Fruit fly (Drosophila melanogaster) whole organism, embryonic: ENCODE measurements around the gene AstA-R1.

Source experiments
- ATbp ChIP-seq: fragments of 200-800 bp; sonication (Bioruptor generic); optimal IDR thresholded peaks from 2 replicates; lab custom pipeline; 2017; ENCODE audit warnings: missing biosample characterization, mild to moderate bottlenecking, missing genetic modification characterization, missing genetic modification reagents
- Bgb ChIP-seq: fragments of 200-800 bp; sonication (Bioruptor generic); IDR thresholded peaks from 2 replicates; pipeline ENCODE4 v1.3.6; 2022; ENCODE audit warnings: missing biosample characterization, missing genetic modification characterization; ENCODE audit not compliant: partially characterized antibody
- CG1024 ChIP-seq: fragments of 200-800 bp; sonication (Bioruptor generic); IDR thresholded peaks from 2 replicates; pipeline ENCODE4 v1.3.6; 2022; ENCODE audit warnings: missing biosample characterization, missing genetic modification characterization
- CG10959 ChIP-seq: fragments of 200-800 bp; sonication (Bioruptor generic); IDR thresholded peaks from 2 replicates; pipeline ENCODE4 v1.3.6; 2022; ENCODE audit warnings: missing biosample characterization, missing genetic modification characterization
- CG11085 ChIP-seq: fragments of 200-800 bp; sonication (Bioruptor generic); IDR thresholded peaks from 2 replicates; pipeline ENCODE4 v1.3.6; 2022; ENCODE audit warnings: missing biosample characterization, missing genetic modification characterization
- CG12236 ChIP-seq: fragments of 200-800 bp; sonication (Bioruptor generic); optimal IDR thresholded peaks from 2 replicates; lab custom pipeline; 2016; ENCODE audit warnings: missing biosample characterization, missing genetic modification characterization
- CG13894 ChIP-seq: fragments of 200-800 bp; sonication (Bioruptor generic); optimal IDR thresholded peaks from 3 replicates; lab custom pipeline; 2018; ENCODE audit warnings: missing biosample characterization, mild to moderate bottlenecking, missing genetic modification characterization, moderate library complexity
- CG1602 ChIP-seq: fragments of 200-800 bp; sonication (Bioruptor generic); optimal IDR thresholded peaks from 3 replicates; lab custom pipeline; 2016; ENCODE audit warnings: missing biosample characterization, missing genetic modification characterization
- CG17612 ChIP-seq: fragments of 200-800 bp; sonication (Bioruptor generic); IDR thresholded peaks from 2 replicates; pipeline ENCODE4 v1.3.6; 2022; ENCODE audit warnings: missing biosample characterization, missing genetic modification characterization
- CG18619 ChIP-seq: fragments of 200-800 bp; sonication (Bioruptor generic); optimal IDR thresholded peaks from 3 replicates; lab custom pipeline; 2017; ENCODE audit warnings: missing biosample characterization, mild to moderate bottlenecking, missing genetic modification characterization
- CG18764 ChIP-seq: fragments of 200-800 bp; sonication (Bioruptor generic); optimal IDR thresholded peaks from 3 replicates; lab custom pipeline; 2016; ENCODE audit warnings: missing biosample characterization, missing genetic modification characterization
- CG30403 ChIP-seq: fragments of 200-800 bp; sonication (Bioruptor generic); optimal IDR thresholded peaks from 3 replicates; lab custom pipeline; 2016; ENCODE audit warnings: missing biosample characterization, missing genetic modification characterization
- CG3065 ChIP-seq: fragments of 200-800 bp; sonication (Bioruptor generic); optimal IDR thresholded peaks from 2 replicates; lab custom pipeline; 2016; ENCODE audit warnings: missing biosample characterization, missing genetic modification characterization
- CG7271 ChIP-seq: fragments of 200-800 bp; sonication (Bioruptor generic); optimal IDR thresholded peaks from 2 replicates; lab custom pipeline; 2018; ENCODE audit warnings: missing biosample characterization, mild to moderate bottlenecking, missing genetic modification characterization, moderate library complexity
- CG7556 ChIP-seq: fragments of 200-800 bp; sonication (Bioruptor generic); optimal IDR thresholded peaks from 2 replicates; lab custom pipeline; 2017; ENCODE audit warnings: missing biosample characterization, mild to moderate bottlenecking, missing genetic modification characterization
- CG7987 ChIP-seq: fragments of 200-800 bp; sonication (Bioruptor generic); optimal IDR thresholded peaks from 2 replicates; lab custom pipeline; 2018; ENCODE audit warnings: missing biosample characterization, mild to moderate bottlenecking, missing genetic modification characterization, moderate library complexity
- CG8290 ChIP-seq, 3 experiments: fragments of 200-800 bp; sonication (Bioruptor generic); optimal IDR thresholded peaks; 2 replicates each; lab custom pipeline; 2016 to 2019; ENCODE audit warnings: missing biosample characterization in 3 of 3, missing genetic modification characterization in 3 of 3, mild to moderate bottlenecking in 2 of 3, moderate library complexity in 1 of 3
- CG9609 ChIP-seq: fragments of 200-800 bp; sonication (Bioruptor generic); optimal IDR thresholded peaks from 3 replicates; lab custom pipeline; 2016; ENCODE audit warnings: missing biosample characterization, missing genetic modification characterization
- CoRest ChIP-seq: fragments of 200-800 bp; sonication (Bioruptor generic); optimal IDR thresholded peaks from 3 replicates; lab custom pipeline; 2018; ENCODE audit warnings: missing biosample characterization, mild to moderate bottlenecking, missing genetic modification characterization, moderate library complexity
- Fer3 ChIP-seq: fragments of 200-800 bp; sonication (Bioruptor generic); optimal IDR thresholded peaks from 2 replicates; lab custom pipeline; 2018; ENCODE audit warnings: missing biosample characterization, mild to moderate bottlenecking, missing genetic modification characterization, moderate library complexity
- Hsf ChIP-seq: fragments of 200-800 bp; sonication (Bioruptor generic); optimal IDR thresholded peaks from 3 replicates; lab custom pipeline; 2016; ENCODE audit warnings: missing biosample characterization, missing genetic modification characterization
- Lhr ChIP-seq: fragments of 200-800 bp; sonication (Bioruptor generic); optimal IDR thresholded peaks from 3 replicates; lab custom pipeline; 2017; ENCODE audit warnings: mild to moderate bottlenecking, missing biosample characterization, missing genetic modification reagents, missing genetic modification characterization
- NfI ChIP-seq: fragments of 200-800 bp; sonication (Bioruptor generic); optimal IDR thresholded peaks from 3 replicates; lab custom pipeline; 2018; ENCODE audit warnings: missing biosample characterization, mild to moderate bottlenecking, missing genetic modification characterization, moderate library complexity
- Six4 ChIP-seq: fragments of 200-800 bp; sonication (Bioruptor generic); optimal IDR thresholded peaks from 2 replicates; lab custom pipeline; 2016; ENCODE audit warnings: missing biosample characterization, missing genetic modification characterization
- Stat92E ChIP-seq, 3 experiments: fragments of >200 bp in 2 of 3; fragments of 200-800 bp in 1 of 3; sonication (Bioruptor generic) in 1 of 3; optimal IDR thresholded peaks; 2 replicates each; lab custom pipeline; 2017 to 2019; ENCODE audit warnings: missing biosample characterization in 3 of 3, missing genetic modification characterization in 3 of 3, mild to moderate bottlenecking in 1 of 3, moderate library complexity in 1 of 3
- TFAM ChIP-seq: fragments of 200-800 bp; sonication (Bioruptor generic); optimal IDR thresholded peaks from 2 replicates; lab custom pipeline; 2017; ENCODE audit warnings: missing biosample characterization, missing genetic modification characterization, inconsistent platforms
- ab ChIP-seq: fragments of 200-800 bp; sonication (Bioruptor generic); optimal IDR thresholded peaks from 2 replicates; lab custom pipeline; 2016; ENCODE audit warnings: missing biosample characterization, missing genetic modification characterization
- cg ChIP-seq: fragments of 200-800 bp; sonication (Bioruptor generic); optimal IDR thresholded peaks from 3 replicates; lab custom pipeline; 2019; ENCODE audit warnings: missing biosample characterization, mild to moderate bottlenecking, missing genetic modification characterization, moderate library complexity
- corto ChIP-seq: fragments of 200-800 bp; sonication (Bioruptor generic); optimal IDR thresholded peaks from 2 replicates; lab custom pipeline; 2016; ENCODE audit warnings: missing biosample characterization, mild to moderate bottlenecking, missing genetic modification characterization, moderate library complexity
- crc ChIP-seq: fragments of 200-800 bp; sonication (Bioruptor generic); optimal IDR thresholded peaks from 2 replicates; lab custom pipeline; 2016; ENCODE audit warnings: missing biosample characterization, missing genetic modification characterization
- croc ChIP-seq: fragments of 200-800 bp; sonication (Bioruptor generic); conservative IDR thresholded peaks from 3 replicates; pipeline ENCODE4 v1.3.6; 2022; ENCODE audit warnings: missing biosample characterization, missing genetic modification characterization
- cwo ChIP-seq: fragments of 200-800 bp; sonication (Bioruptor generic); optimal IDR thresholded peaks from 3 replicates; lab custom pipeline; 2017; ENCODE audit warnings: missing biosample characterization, missing genetic modification characterization, mild to moderate bottlenecking, moderate library complexity, missing genetic modification reagents
- en ChIP-seq: fragments of 200-800 bp; sonication (Bioruptor generic); optimal IDR thresholded peaks from 2 replicates; lab custom pipeline; 2016; ENCODE audit warnings: missing biosample characterization, missing genetic modification characterization
- esg ChIP-seq: fragments of 200-800 bp; sonication (Bioruptor generic); conservative IDR thresholded peaks from 2 replicates; pipeline ENCODE4 v1.3.6; 2022; ENCODE audit warnings: missing biosample characterization, missing genetic modification characterization
- ewg ChIP-seq: fragments of 200-800 bp; sonication (Bioruptor generic); optimal IDR thresholded peaks from 3 replicates; lab custom pipeline; 2017; ENCODE audit warnings: mild to moderate bottlenecking, missing biosample characterization, missing genetic modification reagents, missing genetic modification characterization
- exex ChIP-seq: fragments of 200-800 bp; sonication (Bioruptor generic); optimal IDR thresholded peaks from 4 replicates; lab custom pipeline; 2018; ENCODE audit warnings: missing biosample characterization, mild to moderate bottlenecking, missing genetic modification characterization, moderate library complexity
- ftz-f1 ChIP-seq: fragments of 200-800 bp; sonication (Bioruptor generic); optimal IDR thresholded peaks from 2 replicates; lab custom pipeline; 2016; ENCODE audit warnings: missing biosample characterization, missing genetic modification characterization
- grau ChIP-seq: fragments of 200-800 bp; optimal IDR thresholded peaks from 3 replicates; lab custom pipeline; 2019; ENCODE audit warnings: missing biosample characterization, mild to moderate bottlenecking, missing genetic modification characterization, moderate library complexity
- kah ChIP-seq: fragments of 200-800 bp; sonication (Bioruptor generic); optimal IDR thresholded peaks from 2 replicates; lab custom pipeline; 2018; ENCODE audit warnings: missing biosample characterization, mild to moderate bottlenecking, missing genetic modification characterization
- nerfin-1 ChIP-seq: fragments of 200-800 bp; sonication (Bioruptor generic); optimal IDR thresholded peaks from 3 replicates; lab custom pipeline; 2019; ENCODE audit warnings: missing biosample characterization, mild to moderate bottlenecking, missing genetic modification characterization, moderate library complexity
- oc ChIP-seq: fragments of 200-800 bp; sonication (Bioruptor generic); optimal IDR thresholded peaks from 2 replicates; lab custom pipeline; 2018; ENCODE audit warnings: missing biosample characterization, mild to moderate bottlenecking, missing genetic modification characterization, moderate library complexity
- pb ChIP-seq: fragments of 200-800 bp; sonication (Bioruptor generic); optimal IDR thresholded peaks from 3 replicates; lab custom pipeline; 2016; ENCODE audit warnings: missing biosample characterization, missing genetic modification characterization
- sens-2 ChIP-seq: fragments of 200-800 bp; sonication (Bioruptor generic); IDR thresholded peaks from 2 replicates; pipeline ENCODE4 v1.3.6; 2022; ENCODE audit warnings: missing biosample characterization, missing genetic modification characterization
- shn ChIP-seq: fragments of 200-800 bp; sonication (Bioruptor generic); optimal IDR thresholded peaks from 3 replicates; lab custom pipeline; 2016; ENCODE audit warnings: missing biosample characterization, missing genetic modification characterization
- unc-4 ChIP-seq: fragments of 200-800 bp; sonication (Bioruptor generic); IDR thresholded peaks from 2 replicates; pipeline ENCODE4 v1.3.6; 2022; ENCODE audit warnings: missing biosample characterization, missing genetic modification characterization; ENCODE audit not compliant: partially characterized antibody
- unpg ChIP-seq: fragments of 200-800 bp; sonication (Bioruptor generic); optimal IDR thresholded peaks from 3 replicates; lab custom pipeline; 2018; ENCODE audit warnings: missing biosample characterization, mild to moderate bottlenecking, missing genetic modification characterization, moderate library complexity
- zf30C ChIP-seq: fragments of 200-800 bp; sonication (Bioruptor generic); optimal IDR thresholded peaks from 3 replicates; lab custom pipeline; 2018; ENCODE audit warnings: missing biosample characterization, mild to moderate bottlenecking, missing genetic modification characterization

Gene AstA-R1

DNA sequence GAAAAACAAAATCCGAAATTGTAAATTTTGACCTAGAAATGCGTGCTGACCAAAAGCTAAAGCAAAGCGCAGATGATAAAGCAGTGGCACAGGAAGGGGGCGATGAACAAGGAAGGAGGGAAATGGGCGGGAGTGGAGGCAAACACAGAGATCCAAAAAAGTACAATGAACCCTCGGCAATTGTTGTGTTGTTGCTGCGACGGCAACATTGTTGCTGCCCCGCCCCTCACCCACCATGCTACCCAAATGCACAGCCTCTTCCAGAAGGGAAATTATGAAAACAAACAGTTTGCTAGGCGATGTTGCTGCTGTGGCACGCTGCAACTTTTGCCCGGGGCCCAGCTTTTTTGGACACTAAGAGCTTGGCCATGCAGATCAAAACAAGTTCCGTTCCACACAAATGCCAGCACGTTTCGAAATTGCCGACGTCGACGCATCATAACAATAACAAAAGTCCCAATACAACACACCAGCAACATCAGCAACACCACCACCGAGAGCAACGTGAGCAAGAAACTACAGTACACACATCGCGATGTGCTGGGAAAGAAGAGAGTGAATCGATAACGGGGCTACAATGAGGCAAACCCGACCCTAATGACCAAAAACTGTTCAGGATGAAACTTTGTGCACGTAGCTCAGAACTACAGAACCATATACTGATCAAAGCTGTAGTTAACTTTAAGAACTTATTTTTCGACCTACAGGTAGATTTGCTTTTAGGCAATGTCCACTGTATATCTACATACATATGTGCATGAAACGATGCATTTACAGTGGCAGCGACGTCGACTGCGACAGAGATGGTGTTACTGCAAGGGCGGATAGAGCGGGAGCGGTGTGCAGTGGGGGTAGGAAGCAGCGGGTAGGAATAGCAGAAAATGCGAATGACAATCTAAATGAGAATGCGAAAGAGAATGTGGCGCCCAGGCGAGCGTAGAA is 112.4 kb downstream of the AstA-R1 start (continued):
- peak; percentile 36 for TF ChIP-seq cwo
- TF ChIP-seq esg (GFP tag; lab: Robert Waterston, UW): peak; percentile 70
- TF ChIP-seq CG30403: peak; percentile 56
- TF ChIP-seq CG9609: peak; percentile 68
- no peak for TF ChIP-seq CG11085
- peak; percentile 79 for TF ChIP-seq corto (GFP tag; lab: Kevin White, UChicago)
- TF ChIP-seq Lhr (GFP tag; lab: Kevin White, UChicago): peak; percentile 24
- peak; percentile 64 for TF ChIP-seq shn (GFP tag; lab: Kevin White, UChicago)
- peak; percentile 27 for TF ChIP-seq en (GFP tag; lab: Kevin White, UChicago)
- no peak for TF ChIP-seq unc-4 (GFP tag; lab: Robert Waterston, UW)
- 0 out of 2 replicates have a peak, but pooled peaks have one; percentile 7 for TF ChIP-seq CG10959 (GFP tag; lab: Robert Waterston, UW)
- peak; percentile 50 for TF ChIP-seq CG12236
- TF ChIP-seq CG7556 (GFP tag; lab: Kevin White, UChicago): peak; percentile 51
- TF ChIP-seq Stat92E (GFP tag; optimal IDR thresholded peaks at IDR 0.05; lab: Kevin White, UChicago): peak in 1 of 3 experiments; percentile 74
- TF ChIP-seq ab (GFP tag; lab: Kevin White, UChicago): peak; percentile 50
- peak; percentile 78 for TF ChIP-seq unpg
- TF ChIP-seq CG18764 (GFP tag; lab: Kevin White, UChicago): peak; percentile 14
- TF ChIP-seq Bgb (GFP tag; lab: Robert Waterston, UW): no peak
- TF ChIP-seq TFAM (GFP tag; lab: Kevin White, UChicago): no peak
- peak; percentile 73 for TF ChIP-seq nerfin-1 (tag; lab: Kevin White, UChicago)
- peak; percentile 40 for TF ChIP-seq CG1602 (GFP tag; lab: Kevin White, UChicago)
- peak; percentile 15 for TF ChIP-seq CG3065 (GFP tag; lab: Kevin White, UChicago)
- TF ChIP-seq NfI (GFP tag; lab: Kevin White, UChicago): peak; percentile 16
- peak; percentile 70 for TF ChIP-seq croc (GFP tag; lab: Robert Waterston, UW)
- peak; percentile 72 for TF ChIP-seq CoRest
- peak; percentile 55 for TF ChIP-seq pb (GFP tag; lab: Kevin White, UChicago)
- TF ChIP-seq oc (tag; lab: Kevin White, UChicago): peak; percentile 32
- peak; percentile 40 for TF ChIP-seq Six4 (GFP tag; lab: Kevin White, UChicago)
- TF ChIP-seq kah (GFP tag; lab: Kevin White, UChicago): peak; percentile 23
- TF ChIP-seq Fer3 (tag; lab: Kevin White, UChicago): peak; percentile 43
- no peak for TF ChIP-seq CG13894
- TF ChIP-seq cg (GFP tag; lab: Kevin White, UChicago): peak; percentile 63
- TF ChIP-seq grau (tag; lab: Kevin White, UChicago): peak; percentile 99
- no peak for TF ChIP-seq CG17612 (GFP tag; lab: Robert Waterston, UW)
- peak; percentile 27 for TF ChIP-seq CG7987 (GFP tag; lab: Kevin White, UChicago)
- TF ChIP-seq Hsf: peak; percentile 55
- peak; percentile 37 for TF ChIP-seq CG8290 (GFP tag; optimal IDR thresholded peaks at IDR 0.05; lab: Kevin White, UChicago)
- peak in 1 of 2 experiments; percentile 68 for TF ChIP-seq CG8290 (tag; optimal IDR thresholded peaks at IDR 0.05; lab: Kevin White, UChicago)
- TF ChIP-seq crc (GFP tag; lab: Kevin White, UChicago): peak; percentile 14
- no peak for TF ChIP-seq CG7271 (tag; lab: Kevin White, UChicago)
- peak; percentile 47; the same call in 1 of the 2 replicates for TF ChIP-seq CG1024 (GFP tag; lab: Robert Waterston, UW)
- TF ChIP-seq CG18619 (GFP tag; lab: Kevin White, UChicago): peak; percentile 61
- TF ChIP-seq ftz-f1 (GFP tag; lab: Kevin White, UChicago): no peak
- TF ChIP-seq zf30C (GFP tag; lab: Kevin White, UChicago): no peak
- peak; percentile 73 for TF ChIP-seq ewg (GFP tag; lab: Kevin White, UChicago)
- peak; percentile 80 for TF ChIP-seq ATbp (GFP tag; lab: Kevin White, UChicago)
- no peak for TF ChIP-seq exex (tag; lab: Kevin White, UChicago)
- TF ChIP-seq sens-2 (GFP tag; lab: Robert Waterston, UW): peak; percentile 19; the same call in 1 of the 2 replicates
